Worm (Caenorhabditis elegans) whole organism, L1 larva: ENCODE measurements around the gene sto-6.
A peak's percentile ranks its signal among the peaks of the same experiment; 100 is the strongest.

Source experiments
- hpl-2 ChIP-seq: fragments of 150-350 bp; optimal IDR thresholded peaks from 2 replicates; lab custom pipeline; 2014; ENCODE audit warnings: missing biosample characterization, missing genetic modification reagents, missing genetic modification characterization
- nhr-11 ChIP-seq: fragments of 150-350 bp; optimal IDR thresholded peaks from 2 replicates; lab custom pipeline; 2014; ENCODE audit warnings: missing biosample characterization, missing genetic modification characterization

DNA sequence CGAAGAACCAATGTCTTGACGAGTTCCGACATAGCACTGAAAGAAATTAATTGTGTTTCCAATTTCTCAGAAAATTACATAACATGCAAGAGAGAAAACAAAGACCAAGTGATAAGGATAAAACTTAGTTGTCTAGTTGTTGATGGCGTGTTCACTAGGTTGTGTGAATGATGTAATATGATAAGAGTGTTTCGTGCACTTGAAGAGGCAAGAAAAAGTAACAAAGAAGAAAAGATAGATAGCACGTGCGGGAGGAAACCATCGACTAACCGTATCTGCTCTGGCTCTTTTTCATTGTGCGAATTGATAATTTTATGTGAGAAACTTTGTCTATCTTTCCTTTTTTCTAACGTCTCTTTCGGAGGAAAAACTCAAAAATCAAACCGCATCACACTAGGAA, 29.4 kb downstream of the sto-6 start, which contains the start of gene sfxn-1.5:
- TF ChIP-seq hpl-2 (GFP tag; lab: Kevin White, UChicago) (peak; percentile 0), nhr-11 (tag; lab: Kevin White, UChicago) (no peak)
